Worm (Caenorhabditis elegans) whole organism, L2 larva: ENCODE measurements around the gene K11H12.4.

Experiments used
- F13H6.1 ChIP-seq: sonication (generic microtip); optimal IDR thresholded peaks from 2 replicates; lab custom pipeline; 2016; ENCODE audit warnings: missing genetic modification characterization, missing compliant biosample characterization
- R02D3.7 ChIP-seq: fragments of 150-350 bp; optimal IDR thresholded peaks from 2 replicates; lab custom pipeline; 2014; ENCODE audit warnings: missing biosample characterization, missing genetic modification characterization
- ZK546.5 ChIP-seq: sonication (generic microtip); optimal IDR thresholded peaks from 2 replicates; lab custom pipeline; 2017; ENCODE audit warnings: missing biosample characterization, missing genetic modification characterization
- alr-1 ChIP-seq: fragments of 150-350 bp; optimal IDR thresholded peaks from 2 replicates; lab custom pipeline; 2014; ENCODE audit warnings: missing biosample characterization, missing genetic modification characterization
- aly-2 ChIP-seq: fragments of 150-350 bp; optimal IDR thresholded peaks from 2 replicates; lab custom pipeline; 2014; ENCODE audit warnings: missing biosample characterization, missing genetic modification characterization
- ama-1 ChIP-seq: fragments of 150-350 bp; optimal IDR thresholded peaks from 2 replicates; lab custom pipeline; 2018; ENCODE audit warnings: inconsistent platforms
- blmp-1 ChIP-seq: sonication (generic microtip); optimal IDR thresholded peaks from 2 replicates; lab custom pipeline; 2017; ENCODE audit warnings: missing genetic modification characterization, mild to moderate bottlenecking, missing compliant biosample characterization, antibody characterized with exemption, moderate library complexity; ENCODE audit not compliant: insufficient read depth
- ceh-16 ChIP-seq: fragments of 150-350 bp; optimal IDR thresholded peaks from 2 replicates; lab custom pipeline; 2014; ENCODE audit warnings: missing biosample characterization, missing genetic modification characterization
- ceh-82 ChIP-seq: fragments of 150-350 bp; optimal IDR thresholded peaks from 2 replicates; lab custom pipeline; 2014; ENCODE audit warnings: missing biosample characterization, missing genetic modification characterization
- crh-2 ChIP-seq: sonication (generic microtip); optimal IDR thresholded peaks from 2 replicates; lab custom pipeline; 2017; ENCODE audit warnings: missing biosample characterization, missing genetic modification characterization
- dmd-4 ChIP-seq: sonication (generic microtip); optimal IDR thresholded peaks from 2 replicates; lab custom pipeline; 2017; ENCODE audit warnings: missing biosample characterization, missing genetic modification characterization
- egl-27 ChIP-seq: sonication (generic microtip); optimal IDR thresholded peaks from 3 replicates; lab custom pipeline; 2017; ENCODE audit warnings: missing biosample characterization, missing genetic modification reagents, missing genetic modification characterization
- fos-1 ChIP-seq: fragments of 150-350 bp; optimal IDR thresholded peaks from 2 replicates; lab custom pipeline; 2014; ENCODE audit warnings: missing biosample characterization, missing genetic modification characterization
- gmeb-1 ChIP-seq: fragments of 150-350 bp; optimal IDR thresholded peaks from 2 replicates; lab custom pipeline; 2014; ENCODE audit warnings: missing biosample characterization, missing genetic modification characterization
- lin-11 ChIP-seq: fragments of 150-350 bp; sonication (generic microtip); optimal IDR thresholded peaks from 2 replicates; lab custom pipeline; 2014; ENCODE audit warnings: missing biosample characterization, missing genetic modification characterization, inconsistent platforms, mixed read lengths
- lin-13 ChIP-seq: fragments of 150-350 bp; optimal IDR thresholded peaks from 2 replicates; lab custom pipeline; 2014; ENCODE audit warnings: missing biosample characterization, missing genetic modification reagents, missing genetic modification characterization
- lin-39 ChIP-seq: fragments of 150-350 bp; optimal IDR thresholded peaks from 2 replicates; lab custom pipeline; 2014; ENCODE audit warnings: missing biosample characterization, missing genetic modification reagents, missing genetic modification characterization
- lsy-2 ChIP-seq, 2 experiments: fragments of 150-350 bp in 1 of 2; sonication (generic microtip) in 1 of 2; optimal IDR thresholded peaks; 2 replicates each; lab custom pipeline; 2014 to 2017; ENCODE audit warnings: missing biosample characterization in 2 of 2, missing genetic modification characterization in 2 of 2
- mbf-1 ChIP-seq: sonication (generic microtip); optimal IDR thresholded peaks from 2 replicates; lab custom pipeline; 2017; ENCODE audit warnings: missing biosample characterization, missing genetic modification characterization
- nhr-10 ChIP-seq: sonication (generic microtip); optimal IDR thresholded peaks from 2 replicates; lab custom pipeline; 2017; ENCODE audit warnings: missing biosample characterization, missing genetic modification characterization
- nhr-12 ChIP-seq: fragments of 150-350 bp; optimal IDR thresholded peaks from 2 replicates; lab custom pipeline; 2014; ENCODE audit warnings: missing biosample characterization, missing genetic modification characterization
- nhr-21 ChIP-seq: fragments of 150-350 bp; optimal IDR thresholded peaks from 2 replicates; lab custom pipeline; 2014; ENCODE audit warnings: missing biosample characterization, missing genetic modification characterization
- nhr-23 ChIP-seq: fragments of 150-350 bp; optimal IDR thresholded peaks from 2 replicates; lab custom pipeline; 2014; ENCODE audit warnings: missing biosample characterization, missing genetic modification reagents, missing genetic modification characterization
- nhr-25 ChIP-seq: fragments of 150-350 bp; sonication (generic microtip); optimal IDR thresholded peaks from 3 replicates; lab custom pipeline; 2014; ENCODE audit warnings: missing biosample characterization, missing genetic modification characterization
- nhr-6 ChIP-seq: fragments of 150-350 bp; optimal IDR thresholded peaks from 2 replicates; lab custom pipeline; 2014; ENCODE audit warnings: missing biosample characterization, missing genetic modification characterization
- nhr-77 ChIP-seq: fragments of 150-350 bp; optimal IDR thresholded peaks from 2 replicates; lab custom pipeline; 2014; ENCODE audit warnings: missing biosample characterization, missing genetic modification characterization
- peb-1 ChIP-seq: fragments of 150-350 bp; optimal IDR thresholded peaks from 2 replicates; lab custom pipeline; 2014; ENCODE audit warnings: missing biosample characterization, missing genetic modification characterization
- sem-4 ChIP-seq: fragments of 150-350 bp; optimal IDR thresholded peaks from 2 replicates; lab custom pipeline; 2014; ENCODE audit warnings: missing biosample characterization, missing genetic modification reagents, missing genetic modification characterization
- sma-9 ChIP-seq, 2 experiments: fragments of 150-350 bp in 1 of 2; sonication (generic microtip) in 1 of 2; optimal IDR thresholded peaks; 2 replicates each; lab custom pipeline; 2014 to 2016; ENCODE audit warnings: missing genetic modification characterization in 2 of 2, mild to moderate bottlenecking in 1 of 2, missing biosample characterization in 1 of 2, missing compliant biosample characterization in 1 of 2, missing genetic modification reagents in 1 of 2, moderate library complexity in 1 of 2
- snpc-4 ChIP-seq: fragments of 150-350 bp; optimal IDR thresholded peaks from 2 replicates; lab custom pipeline; 2014; ENCODE audit warnings: missing biosample characterization, missing genetic modification characterization
- unc-55 ChIP-seq: fragments of 150-350 bp; sonication (generic microtip); optimal IDR thresholded peaks from 3 replicates; lab custom pipeline; 2014; ENCODE audit warnings: missing biosample characterization, missing genetic modification reagents, missing genetic modification characterization
- unc-62 ChIP-seq: fragments of 150-350 bp; optimal IDR thresholded peaks from 2 replicates; lab custom pipeline; 2014; ENCODE audit warnings: missing biosample characterization, missing genetic modification reagents, missing genetic modification characterization
- zag-1 ChIP-seq: fragments of 150-350 bp; optimal IDR thresholded peaks from 2 replicates; lab custom pipeline; 2014; ENCODE audit warnings: missing biosample characterization, missing genetic modification characterization
- ztf-1 ChIP-seq: fragments of 200-800 bp; sonication (Bioruptor generic); conservative IDR thresholded peaks from 2 replicates; pipeline ENCODE4 v1.3.6; 2022; ENCODE audit warnings: missing genetic modification characterization, missing compliant biosample characterization
- ztf-11 ChIP-seq: sonication (generic microtip); optimal IDR thresholded peaks from 2 replicates; lab custom pipeline; 2017; ENCODE audit warnings: missing biosample characterization, missing genetic modification characterization
- ztf-4 ChIP-seq: fragments of 150-350 bp; optimal IDR thresholded peaks from 2 replicates; lab custom pipeline; 2014; ENCODE audit warnings: missing biosample characterization, missing genetic modification characterization

Gene K11H12.4

ce11 chrIV:676280-676679 lies 597 bp upstream of the K11H12.4 start, which contains the start of gene K11H12.5:
K11H12.5 (plus strand) TSS chrIV:676580.
- TF ChIP-seq zag-1 (tag; lab: Kevin White, UChicago) (no peak), snpc-4 (tag; lab: Kevin White, UChicago) (no peak), aly-2 (no peak), egl-27 (tag; lab: Kevin White, UChicago) (no peak), ceh-82 (tag; lab: Kevin White, UChicago) (no peak), nhr-10 (tag; lab: Kevin White, UChicago) (no peak), lin-13 (GFP tag; lab: Kevin White, UChicago) (no peak), nhr-12 (no peak), sma-9 (GFP tag; optimal IDR thresholded peaks at IDR 0.05; lab: Kevin White, UChicago) (no peak), sma-9 (tag; optimal IDR thresholded peaks at IDR 0.05; lab: Kevin White, UChicago) (no peak), ztf-11 (tag; lab: Kevin White, UChicago) (no peak), blmp-1 (tag; lab: Kevin White, UChicago) (no peak), F13H6.1 (tag; lab: Kevin White, UChicago) (no peak), ama-1 (lab: Kevin White, UChicago) (no peak)

- TF ChIP-seq snpc-4 (tag; lab: Kevin White, UChicago) (no peak), sma-9 (GFP tag; optimal IDR thresholded peaks at IDR 0.05; lab: Kevin White, UChicago) (peak; percentile 58), sma-9 (tag; optimal IDR thresholded peaks at IDR 0.05; lab: Kevin White, UChicago) (no peak), fos-1 (tag; lab: Kevin White, UChicago) (peak; percentile 81)
- TF ChIP-seq, all 48 proteins: peak for 2
These were observed 2.4 kb downstream of the K11H12.4 start, which contains the start of gene K11H12.3 for ce11 chrIV:673313-673712. K11H12.3 (minus strand) TSS chrIV:673480.

- TF ChIP-seq fos-1 (tag; lab: Kevin White, UChicago), result peak; percentile 2
- TF ChIP-seq ceh-16 (tag; lab: Kevin White, UChicago), result no peak
These were observed 5.2 kb downstream of the K11H12.4 start, which contains the start of gene K11H12.11 for ce11 chrIV:670455-670854. K11H12.11 (minus strand) TSS chrIV:670555.

- TF ChIP-seq crh-2, result no peak
- TF ChIP-seq sem-4 (tag; lab: Kevin White, UChicago), result no peak
- TF ChIP-seq R02D3.7, result no peak
- TF ChIP-seq ztf-1 (GFP tag; lab: Robert Waterston, UW), result no peak
- TF ChIP-seq peb-1 (tag; lab: Kevin White, UChicago), result no peak
- no peak for TF ChIP-seq ama-1 (lab: Kevin White, UChicago)
- no peak for TF ChIP-seq nhr-25 (tag; lab: Kevin White, UChicago)
- no peak for TF ChIP-seq gmeb-1 (tag; lab: Kevin White, UChicago)
- TF ChIP-seq alr-1 (tag; lab: Kevin White, UChicago), result no peak
- no peak for TF ChIP-seq dmd-4 (tag; lab: Kevin White, UChicago)
- TF ChIP-seq lsy-2 (tag; optimal IDR thresholded peaks at IDR 0.05; lab: Kevin White, UChicago), result no peak
- TF ChIP-seq unc-55 (GFP tag; lab: Kevin White, UChicago), result no peak
- no peak for TF ChIP-seq nhr-21 (tag; lab: Kevin White, UChicago)
- no peak for TF ChIP-seq lin-13 (GFP tag; lab: Kevin White, UChicago)
- TF ChIP-seq, all 48 proteins: peak for 0
These were observed 8.7 kb downstream of the K11H12.4 start, which contains the start of gene K11H12.6 for ce11 chrIV:666991-667390. K11H12.6 (plus strand) TSS chrIV:667291.

ce11 chrIV:665225-665624 lies 10.5 kb downstream of the K11H12.4 start, which contains the start of gene K11H12.7:
K11H12.7 (plus strand) TSS chrIV:665525.
- TF ChIP-seq aly-2 (no peak), unc-62 (GFP tag; lab: Kevin White, UChicago) (no peak), zag-1 (tag; lab: Kevin White, UChicago) (no peak), nhr-23 (tag; lab: Kevin White, UChicago) (no peak), dmd-4 (tag; lab: Kevin White, UChicago) (no peak), lin-13 (GFP tag; lab: Kevin White, UChicago) (no peak), unc-55 (GFP tag; lab: Kevin White, UChicago) (no peak), nhr-6 (tag; lab: Kevin White, UChicago) (no peak), ztf-4 (tag; lab: Kevin White, UChicago) (no peak), ceh-16 (tag; lab: Kevin White, UChicago) (no peak), crh-2 (no peak), mbf-1 (tag; lab: Kevin White, UChicago) (no peak), ZK546.5 (tag; lab: Kevin White, UChicago) (no peak), nhr-21 (tag; lab: Kevin White, UChicago) (no peak), egl-27 (tag; lab: Kevin White, UChicago) (no peak), ceh-82 (tag; lab: Kevin White, UChicago) (no peak), nhr-77 (tag; lab: Kevin White, UChicago) (no peak), lin-39 (tag; lab: Kevin White, UChicago) (no peak), lin-11 (no peak)
